Worm (Caenorhabditis elegans): Measurements from ENCODE around the gene nhr-3.
A peak's percentile ranks its signal among the peaks of the same experiment; 100 is the strongest.

nhr-3 gene

ce11 chrX:14560297-14560680 lies 2.0 kb downstream of the nhr-3 start (continued):
- TF ChIP-seq fkh-4 (tag; optimal IDR thresholded peaks at IDR 0.05; ENCODE audit: borderline replicate concordance) (no peak), C16A3.4 (tag; optimal IDR thresholded peaks at IDR 0.05) (peak; percentile 76), efl-3 (GFP tag; optimal IDR thresholded peaks at IDR 0.05) (no peak), zag-1 (tag; optimal IDR thresholded peaks at IDR 0.05) (no peak), ceh-8 (GFP tag; optimal IDR thresholded peaks at IDR 0.05) (no peak), nhr-84 (tag; optimal IDR thresholded peaks at IDR 0.05) (no peak), ceh-88 (GFP tag; IDR thresholded peaks at IDR 0.05) (peak; percentile 64), aly-2 (tag; optimal IDR thresholded peaks at IDR 0.05) (no peak), snpc-4 (tag; optimal IDR thresholded peaks at IDR 0.05) (no peak), mab-9 (GFP tag; IDR thresholded peaks at IDR 0.05) (peak; percentile 65), sup-37 (GFP tag; optimal IDR thresholded peaks at IDR 0.05) (peak; percentile 49), lin-35 (GFP tag; optimal IDR thresholded peaks at IDR 0.05) (peak; percentile 40 to 74), blmp-1 (tag; optimal IDR thresholded peaks at IDR 0.05) (peak; percentile 99), ets-5 (GFP tag; IDR thresholded peaks at IDR 0.05) (no peak), ztf-4 (tag; optimal IDR thresholded peaks at IDR 0.05) (peak; percentile 77), hlh-4 (tag; optimal IDR thresholded peaks at IDR 0.05) (no peak), grh-1 (GFP tag; IDR thresholded peaks at IDR 0.05) (peak; percentile 66), egl-27 (tag; optimal IDR thresholded peaks at IDR 0.05) (peak; percentile 96 to 99), nhr-77 (tag; optimal IDR thresholded peaks at IDR 0.05) (peak; percentile 95), nhr-85 (tag) (peak; percentile 98), tlp-1 (tag; optimal IDR thresholded peaks at IDR 0.05) (no peak), mep-1 (tag; optimal IDR thresholded peaks at IDR 0.05) (peak; percentile 86), lin-39 (tag; optimal IDR thresholded peaks at IDR 0.05) (no peak), lir-3 (tag; optimal IDR thresholded peaks at IDR 0.05; ENCODE audit: poor library complexity) (peak; percentile 63), dpl-1 (GFP tag; optimal IDR thresholded peaks at IDR 0.05) (peak; percentile 28 to 40 (median 36)), nhr-28 (tag; optimal IDR thresholded peaks at IDR 0.05) (no peak), xbp-1 (tag; optimal IDR thresholded peaks at IDR 0.05) (peak; percentile 77), nhr-19 (GFP tag; conservative IDR thresholded peaks at IDR 0.05) (peak; percentile 86), hlh-17 (GFP tag; optimal IDR thresholded peaks at IDR 0.05; ENCODE audit: borderline replicate concordance) (no peak), sox-4 (tag; optimal IDR thresholded peaks at IDR 0.05) (peak; percentile 57), nhr-11 (tag; optimal IDR thresholded peaks at IDR 0.05) (peak; percentile 58), F16B12.6 (tag; optimal IDR thresholded peaks at IDR 0.05) (no peak), isw-1 (GFP tag; IDR thresholded peaks at IDR 0.05) (peak; percentile 65), nhr-12 (tag; optimal IDR thresholded peaks at IDR 0.05) (no peak), C04F5.9 (tag; optimal IDR thresholded peaks at IDR 0.05) (no peak), efl-1 (optimal IDR thresholded peaks at IDR 0.05) (peak; percentile 27 to 44), efl-1 (GFP tag; optimal IDR thresholded peaks at IDR 0.05 in 1 of 2) (no peak), egl-13 (tag; optimal IDR thresholded peaks at IDR 0.05) (peak; percentile 95), ztf-11 (tag; optimal IDR thresholded peaks at IDR 0.05) (no peak), nhr-237 (tag; optimal IDR thresholded peaks at IDR 0.05) (peak; percentile 87), ceh-63 (GFP tag; optimal IDR thresholded peaks at IDR 0.05) (no peak), nhr-47 (tag; optimal IDR thresholded peaks at IDR 0.05) (peak; percentile 87)

DNA sequence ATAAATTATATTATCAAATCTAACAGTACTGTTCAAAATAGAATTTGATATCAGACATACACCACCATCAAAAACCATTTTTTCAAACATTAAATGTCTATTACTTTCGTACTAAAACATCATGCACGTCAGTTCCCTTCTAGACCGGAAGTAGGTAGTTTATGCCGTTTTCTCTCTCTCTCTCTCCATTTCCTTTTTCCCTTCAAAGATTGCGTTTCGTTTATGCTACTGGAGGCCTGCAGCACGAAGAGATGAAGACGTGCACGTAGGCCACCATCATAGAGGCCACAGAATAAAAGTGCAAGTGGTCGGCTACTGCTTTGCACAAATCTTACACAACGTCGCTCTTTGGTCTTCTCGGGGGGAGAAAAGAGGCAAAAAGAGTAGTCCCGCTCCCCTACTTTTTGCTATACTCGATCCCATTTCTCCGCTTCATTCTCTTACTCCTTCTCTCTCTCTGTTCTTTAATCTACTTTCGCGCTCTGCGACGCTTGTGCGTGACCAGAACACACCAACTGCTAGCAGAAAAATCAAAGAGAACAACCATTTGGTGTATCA lies 3.2 kb downstream of the nhr-3 start:
- TF ChIP-seq nhr-12 (tag; optimal IDR thresholded peaks at IDR 0.05): no peak
- no peak for TF ChIP-seq zip-4 (GFP tag; optimal IDR thresholded peaks at IDR 0.05)
- TF ChIP-seq irx-1 (tag; optimal IDR thresholded peaks at IDR 0.05): peak; percentile 7
- TF ChIP-seq skn-1 (tag; optimal IDR thresholded peaks at IDR 0.05): no peak
- TF ChIP-seq rnt-1 (tag; optimal IDR thresholded peaks at IDR 0.05): peak; percentile 84
- no peak for TF ChIP-seq ceh-8 (GFP tag; optimal IDR thresholded peaks at IDR 0.05)
- TF ChIP-seq C16A3.4 (tag; optimal IDR thresholded peaks at IDR 0.05): peak; percentile 47
- TF ChIP-seq ztf-4 (tag; optimal IDR thresholded peaks at IDR 0.05): peak; percentile 75
- no peak for TF ChIP-seq nhr-84 (tag; optimal IDR thresholded peaks at IDR 0.05)
- TF ChIP-seq dsc-1 (tag; optimal IDR thresholded peaks at IDR 0.05): peak; percentile 38
- peak; percentile 41 for TF ChIP-seq xbp-1 (tag; optimal IDR thresholded peaks at IDR 0.05)
- no peak for TF ChIP-seq aly-2 (tag; optimal IDR thresholded peaks at IDR 0.05)
- TF ChIP-seq efl-1 (optimal IDR thresholded peaks at IDR 0.05): peak in 1 of 2 experiments; percentile 22
- no peak for TF ChIP-seq efl-1 (GFP tag; optimal IDR thresholded peaks at IDR 0.05 in 1 of 2)
- TF ChIP-seq elt-3 (tag; optimal IDR thresholded peaks at IDR 0.05): peak in 4 of 6 experiments; percentile 1 to 51 (median 41)
- TF ChIP-seq efl-3 (GFP tag; optimal IDR thresholded peaks at IDR 0.05): no peak
- TF ChIP-seq nhr-76 (tag; optimal IDR thresholded peaks at IDR 0.05): no peak
- no peak for TF ChIP-seq hlh-17 (GFP tag; optimal IDR thresholded peaks at IDR 0.05; ENCODE audit: borderline replicate concordance)
- TF ChIP-seq fkh-4 (tag; optimal IDR thresholded peaks at IDR 0.05; ENCODE audit: borderline replicate concordance): no peak
- TF ChIP-seq lsy-2 (tag; optimal IDR thresholded peaks at IDR 0.05): peak; percentile 23 to 75
- peak; percentile 95 for TF ChIP-seq nhr-71 (tag; optimal IDR thresholded peaks at IDR 0.05)
- no peak for TF ChIP-seq nhr-237 (tag; optimal IDR thresholded peaks at IDR 0.05)
- no peak for TF ChIP-seq Y116A8C.19 (tag; optimal IDR thresholded peaks at IDR 0.05; ENCODE audit: borderline replicate concordance)
